Fruit fly (Drosophila melanogaster) whole organism, embryonic: ENCODE results near the gene Cpr64Ad.
A peak's percentile ranks its signal among the peaks of the same experiment; 100 is the strongest.

Experiments used
- BEAF-32 ChIP-seq: fragments of 200-800 bp; sonication (Bioruptor generic); optimal IDR thresholded peaks from 3 replicates; lab custom pipeline; 2017; ENCODE audit warnings: missing biosample characterization, missing genetic modification characterization, mild to moderate bottlenecking, moderate library complexity, missing genetic modification reagents
- CG1024 ChIP-seq: fragments of 200-800 bp; sonication (Bioruptor generic); IDR thresholded peaks from 2 replicates; pipeline ENCODE4 v1.3.6; 2022; ENCODE audit warnings: missing biosample characterization, missing genetic modification characterization
- CG11247 ChIP-seq: fragments of 200-800 bp; sonication (Bioruptor generic); IDR thresholded peaks from 2 replicates; pipeline ENCODE4 v1.3.6; 2022; ENCODE audit warnings: missing biosample characterization, missing genetic modification characterization
- CG12071 ChIP-seq: fragments of 200-800 bp; sonication (Bioruptor generic); optimal IDR thresholded peaks from 3 replicates; lab custom pipeline; 2018; ENCODE audit warnings: missing biosample characterization, mild to moderate bottlenecking, missing genetic modification characterization
- CG12769 ChIP-seq: fragments of 200-800 bp; sonication (Bioruptor generic); optimal IDR thresholded peaks from 2 replicates; lab custom pipeline; 2019; ENCODE audit warnings: missing biosample characterization, mild to moderate bottlenecking, missing genetic modification characterization, moderate library complexity
- CG17802 ChIP-seq: fragments of 200-800 bp; sonication (Bioruptor generic); optimal IDR thresholded peaks from 2 replicates; lab custom pipeline; 2018; ENCODE audit warnings: missing biosample characterization, mild to moderate bottlenecking, missing genetic modification characterization, moderate library complexity
- CG2116 ChIP-seq: fragments of 200-800 bp; sonication (Bioruptor generic); optimal IDR thresholded peaks from 3 replicates; lab custom pipeline; 2018; ENCODE audit warnings: missing biosample characterization, mild to moderate bottlenecking, missing genetic modification characterization
- CG2889 ChIP-seq: fragments of 200-800 bp; sonication (Bioruptor generic); IDR thresholded peaks from 3 replicates; pipeline ENCODE4 v1.3.6; 2022; ENCODE audit warnings: missing biosample characterization, missing genetic modification characterization
- CG3163 ChIP-seq: fragments of 200-800 bp; sonication (Bioruptor generic); optimal IDR thresholded peaks from 3 replicates; lab custom pipeline; 2016; ENCODE audit warnings: missing biosample characterization, missing genetic modification characterization
- CG33557 ChIP-seq: fragments of 200-800 bp; sonication (Bioruptor generic); optimal IDR thresholded peaks from 2 replicates; lab custom pipeline; 2019; ENCODE audit warnings: missing biosample characterization, mild to moderate bottlenecking, missing genetic modification characterization, moderate library complexity
- CG5245 ChIP-seq: fragments of 200-800 bp; sonication (Bioruptor generic); optimal IDR thresholded peaks from 3 replicates; lab custom pipeline; 2016; ENCODE audit warnings: missing biosample characterization, missing genetic modification characterization
- CTCF ChIP-seq: fragments of 200-800 bp; sonication (Bioruptor generic); optimal IDR thresholded peaks from 2 replicates; lab custom pipeline; 2017; ENCODE audit warnings: missing biosample characterization, mild to moderate bottlenecking, missing genetic modification characterization, moderate library complexity
- D19A ChIP-seq: fragments of 200-800 bp; optimal IDR thresholded peaks from 3 replicates; lab custom pipeline; 2019; ENCODE audit warnings: missing biosample characterization, mild to moderate bottlenecking, missing genetic modification characterization, moderate library complexity
- D19B ChIP-seq: fragments of 200-800 bp; sonication (Bioruptor generic); optimal IDR thresholded peaks from 2 replicates; lab custom pipeline; 2017; ENCODE audit warnings: missing biosample characterization, mild to moderate bottlenecking, missing genetic modification characterization
- Fer1 ChIP-seq: fragments of 200-800 bp; sonication (Bioruptor generic); optimal IDR thresholded peaks from 2 replicates; lab custom pipeline; 2017; ENCODE audit warnings: missing biosample characterization, mild to moderate bottlenecking, missing genetic modification characterization
- H2.0 ChIP-seq: fragments of 200-800 bp; sonication (Bioruptor generic); IDR thresholded peaks from 2 replicates; pipeline ENCODE4 v1.3.6; 2022; ENCODE audit warnings: missing biosample characterization, missing genetic modification characterization
- HLH3B ChIP-seq: fragments of 200-800 bp; sonication (Bioruptor generic); IDR thresholded peaks from 2 replicates; pipeline ENCODE4 v1.3.6; 2022; ENCODE audit warnings: missing biosample characterization, missing genetic modification characterization
- HLH54F ChIP-seq: fragments of 200-800 bp; sonication (Bioruptor generic); optimal IDR thresholded peaks from 3 replicates; lab custom pipeline; 2016; ENCODE audit warnings: missing biosample characterization, missing genetic modification characterization
- HmgD ChIP-seq: fragments of 200-800 bp; sonication (Bioruptor generic); optimal IDR thresholded peaks from 3 replicates; lab custom pipeline; 2016; ENCODE audit warnings: missing biosample characterization, missing genetic modification characterization
- HmgZ ChIP-seq: fragments of 200-800 bp; sonication (Bioruptor generic); optimal IDR thresholded peaks from 2 replicates; lab custom pipeline; 2018; ENCODE audit warnings: missing biosample characterization, mild to moderate bottlenecking, missing genetic modification characterization
- Lim3 ChIP-seq: fragments of 200-800 bp; sonication (Bioruptor generic); IDR thresholded peaks from 2 replicates; pipeline ENCODE4 v1.3.6; 2022; ENCODE audit warnings: missing biosample characterization, missing genetic modification characterization
- MESR4 ChIP-seq: fragments of 200-800 bp; sonication (Bioruptor generic); optimal IDR thresholded peaks from 2 replicates; lab custom pipeline; 2018; ENCODE audit warnings: missing biosample characterization, mild to moderate bottlenecking, missing genetic modification characterization, moderate library complexity
- Max ChIP-seq: fragments of 200-800 bp; sonication (Bioruptor generic); optimal IDR thresholded peaks from 2 replicates; lab custom pipeline; 2016; ENCODE audit warnings: missing biosample characterization, mild to moderate bottlenecking, missing genetic modification characterization
- Spps ChIP-seq: fragments of 200-800 bp; sonication (Bioruptor generic); optimal IDR thresholded peaks from 2 replicates; lab custom pipeline; 2018; ENCODE audit warnings: missing biosample characterization, mild to moderate bottlenecking, missing genetic modification characterization
- az2 ChIP-seq: fragments of 200-800 bp; sonication (Bioruptor generic); optimal IDR thresholded peaks from 3 replicates; lab custom pipeline; 2016; ENCODE audit warnings: missing biosample characterization, missing genetic modification characterization
- bbx ChIP-seq: fragments of 200-800 bp; sonication (Bioruptor generic); IDR thresholded peaks from 2 replicates; pipeline ENCODE4 v1.3.6; 2022; ENCODE audit warnings: missing biosample characterization, missing genetic modification characterization; ENCODE audit not compliant: partially characterized antibody
- crp ChIP-seq, 2 experiments: fragments of 200-800 bp; sonication (Bioruptor generic); optimal IDR thresholded peaks; 2 replicates in 1 of 2; 3 replicates in 1 of 2; lab custom pipeline; 2017; ENCODE audit warnings: missing biosample characterization in 2 of 2, missing genetic modification characterization in 2 of 2, mild to moderate bottlenecking in 1 of 2, moderate library complexity in 1 of 2
- fd102C ChIP-seq: fragments of 200-800 bp; sonication (Bioruptor generic); optimal IDR thresholded peaks from 2 replicates; lab custom pipeline; 2018; ENCODE audit warnings: missing biosample characterization, mild to moderate bottlenecking, missing genetic modification characterization, moderate library complexity
- fd3F ChIP-seq: fragments of 200-800 bp; sonication (Bioruptor generic); optimal IDR thresholded peaks from 2 replicates; lab custom pipeline; 2018; ENCODE audit warnings: missing biosample characterization, mild to moderate bottlenecking, missing genetic modification characterization, moderate library complexity
- gce ChIP-seq: fragments of 200-800 bp; sonication (Bioruptor generic); IDR thresholded peaks from 3 replicates; pipeline ENCODE4 v1.3.6; 2022; ENCODE audit warnings: missing biosample characterization, missing genetic modification characterization
- grn ChIP-seq: fragments of 200-800 bp; sonication (Bioruptor generic); optimal IDR thresholded peaks from 3 replicates; lab custom pipeline; 2017; ENCODE audit warnings: missing biosample characterization, missing genetic modification characterization
- kay ChIP-seq: fragments of 200-800 bp; sonication (Bioruptor generic); optimal IDR thresholded peaks from 2 replicates; lab custom pipeline; 2016; ENCODE audit warnings: missing biosample characterization, missing genetic modification characterization
- sc ChIP-seq, 3 experiments: fragments of >200 bp in 2 of 3; fragments of 200-800 bp in 1 of 3; sonication (Bioruptor generic) in 1 of 3; optimal IDR thresholded peaks; 2 replicates in 2 of 3; 3 replicates in 1 of 3; lab custom pipeline; 2017; ENCODE audit warnings: mild to moderate bottlenecking in 1 of 3, missing biosample characterization in 1 of 3, missing genetic modification characterization in 1 of 3, missing genetic modification reagents in 1 of 3
- scrt ChIP-seq: fragments of 200-800 bp; sonication (Bioruptor generic); optimal IDR thresholded peaks from 2 replicates; lab custom pipeline; 2018; ENCODE audit warnings: missing biosample characterization, mild to moderate bottlenecking, missing genetic modification characterization, moderate library complexity
- stc ChIP-seq: fragments of 200-800 bp; sonication (Bioruptor generic); IDR thresholded peaks from 2 replicates; pipeline ENCODE4 v1.3.6; 2022; ENCODE audit warnings: missing biosample characterization, missing genetic modification characterization
- tll ChIP-seq, 2 experiments: fragments of 200-800 bp in 1 of 2; fragments of >200 bp in 1 of 2; sonication (Bioruptor generic) in 1 of 2; optimal IDR thresholded peaks; 2 replicates each; lab custom pipeline; 2017 to 2019; ENCODE audit warnings: missing biosample characterization in 2 of 2, missing genetic modification characterization in 2 of 2, mild to moderate bottlenecking in 1 of 2, moderate library complexity in 1 of 2
- wek ChIP-seq: fragments of 200-800 bp; sonication (Bioruptor generic); optimal IDR thresholded peaks from 3 replicates; lab custom pipeline; 2018; ENCODE audit warnings: missing biosample characterization, mild to moderate bottlenecking, missing genetic modification characterization, moderate library complexity

Cpr64Ad gene

dm6 chr3L:4193730-4194649 lies 21.2 kb upstream of the Cpr64Ad start, which contains the start of gene CG43367 (continued):
- TF ChIP-seq HmgZ (peak; percentile 45), Max (no peak), CG2116 (no peak), kay (GFP tag; lab: Kevin White, UChicago) (peak; percentile 26), grn (GFP tag; lab: Kevin White, UChicago) (no peak), H2.0 (GFP tag; lab: Robert Waterston, UW) (no peak), CTCF (GFP tag; lab: Kevin White, UChicago) (peak; percentile 2), HLH54F (GFP tag; lab: Kevin White, UChicago) (peak; percentile 18), wek (GFP tag; lab: Kevin White, UChicago) (no peak), crp (GFP tag; optimal IDR thresholded peaks at IDR 0.05; lab: Kevin White, UChicago) (peak; percentile 94 to 98), CG12769 (tag; lab: Kevin White, UChicago) (no peak), scrt (no peak), BEAF-32 (GFP tag; lab: Kevin White, UChicago) (no peak), MESR4 (GFP tag; lab: Kevin White, UChicago) (peak; percentile 33), az2 (GFP tag; lab: Kevin White, UChicago) (no peak), bbx (GFP tag; lab: Robert Waterston, UW) (no peak), CG3163 (GFP tag; lab: Kevin White, UChicago) (no peak), CG2889 (GFP tag; lab: Robert Waterston, UW) (no peak), sc (optimal IDR thresholded peaks at IDR 0.05; lab: Kevin White, UChicago) (no peak), sc (GFP tag; optimal IDR thresholded peaks at IDR 0.05; lab: Kevin White, UChicago) (no peak), HLH3B (GFP tag; lab: Robert Waterston, UW) (no peak), Lim3 (GFP tag; lab: Robert Waterston, UW) (no peak), CG5245 (GFP tag; lab: Kevin White, UChicago) (no peak), CG33557 (GFP tag; lab: Kevin White, UChicago) (no peak), gce (GFP tag; lab: Robert Waterston, UW) (no peak), stc (GFP tag; lab: Robert Waterston, UW) (peak; percentile 11; the same call in 1 of the 2 replicates), Fer1 (GFP tag; lab: Kevin White, UChicago) (no peak)
- TF ChIP-seq, all 482 proteins: peak for 69

- TF ChIP-seq CG1024 (GFP tag; lab: Robert Waterston, UW), result no peak
- no peak for TF ChIP-seq az2 (GFP tag; lab: Kevin White, UChicago)
- no peak for TF ChIP-seq tll (GFP tag; optimal IDR thresholded peaks at IDR 0.05; lab: Kevin White, UChicago)
- no peak for TF ChIP-seq fd102C (GFP tag; lab: Kevin White, UChicago)
- no peak for TF ChIP-seq CG11247 (GFP tag; lab: Robert Waterston, UW)
- TF ChIP-seq D19B, result no peak
- TF ChIP-seq fd3F, result no peak
- no peak for TF ChIP-seq HmgD (GFP tag; lab: Kevin White, UChicago)
- no peak for TF ChIP-seq CG17802 (tag; lab: Kevin White, UChicago)
- no peak for TF ChIP-seq CG12071 (GFP tag; lab: Kevin White, UChicago)
- no peak for TF ChIP-seq Spps (tag; lab: Kevin White, UChicago)
- TF ChIP-seq D19A (tag; lab: Kevin White, UChicago), result no peak
Observed at dm6 chr3L:4204239-4204638, 10.9 kb upstream of the Cpr64Ad start, which contains the start of gene CG15005. TSS of gene CG15005 (minus strand) at chr3L:4204339.
